Worm (Caenorhabditis elegans): ENCODE results near the gene eas-1.

Gene eas-1

DNA sequence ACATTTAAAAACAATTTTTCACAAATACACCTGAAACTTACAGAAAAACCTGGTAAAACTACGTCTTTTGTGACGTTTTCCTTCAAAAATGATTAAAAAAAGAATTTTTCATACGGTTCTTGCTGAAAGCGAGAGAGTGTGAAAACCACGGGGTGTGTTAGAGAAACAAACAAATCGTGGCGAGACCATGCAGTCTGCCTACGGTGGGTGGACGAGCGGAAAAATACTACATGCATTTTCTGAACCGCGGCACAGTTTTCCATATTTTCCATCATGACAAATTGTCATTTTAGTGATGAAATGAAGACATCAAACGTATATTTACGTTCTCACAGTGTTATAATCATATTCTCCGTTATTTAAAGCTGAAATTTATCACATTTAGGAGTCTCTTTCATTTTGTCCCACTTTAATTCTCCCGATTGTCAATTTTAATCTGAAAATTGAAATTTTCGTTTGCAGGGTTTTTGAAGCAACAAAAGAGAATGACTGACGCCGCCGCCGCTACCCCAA lies 33.8 kb upstream of the eas-1 start, which contains the start of the genes F10G7.9 and tsn-1 (continued):
- TF ChIP-seq egl-27 (tag; optimal IDR thresholded peaks at IDR 0.05) = no peak

DNA sequence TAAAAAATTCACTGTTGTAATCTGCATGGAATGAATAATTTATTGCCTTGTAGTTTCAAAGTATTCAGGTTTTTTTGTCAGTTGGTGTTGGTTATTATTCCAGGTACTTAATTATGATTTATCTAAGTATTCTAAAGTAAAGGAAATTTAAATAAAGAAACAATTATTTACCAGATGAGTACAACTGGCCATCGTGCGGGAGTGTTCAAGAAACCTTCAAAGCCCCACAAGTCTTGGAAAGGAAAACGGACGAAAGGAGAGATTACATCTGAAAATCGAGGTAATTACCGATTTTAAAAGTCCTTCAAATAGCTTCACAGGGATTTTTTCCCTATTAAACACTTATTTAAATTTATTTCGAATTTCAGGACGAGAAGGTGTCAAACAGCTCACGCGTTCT lies 30.1 kb upstream of the eas-1 start, which contains the start of gene tag-151:
tag-151 (plus strand) TSS at position 158 of the 400 bp plus-strand sequence.
- TF ChIP-seq aly-2 (tag; optimal IDR thresholded peaks at IDR 0.05) (peak; percentile 53), zag-1 (tag; optimal IDR thresholded peaks at IDR 0.05) (no peak), nhr-43 (tag; optimal IDR thresholded peaks at IDR 0.05; ENCODE audit: poor library complexity, severe bottlenecking) (peak; percentile 43), mdl-1 (tag; optimal IDR thresholded peaks at IDR 0.05) (no peak), mml-1 (tag; optimal IDR thresholded peaks at IDR 0.05) (no peak), egl-27 (tag; optimal IDR thresholded peaks at IDR 0.05) (no peak), hmg-11 (tag; optimal IDR thresholded peaks at IDR 0.05) (no peak), sea-2 (GFP tag; optimal IDR thresholded peaks at IDR 0.05) (no peak), lsy-12 (tag; optimal IDR thresholded peaks at IDR 0.05) (peak; percentile 64), nfya-1 (tag; optimal IDR thresholded peaks at IDR 0.05; ENCODE audit: insufficient read depth) (no peak), elt-3 (tag; optimal IDR thresholded peaks at IDR 0.05) (no peak), elt-2 (tag; optimal IDR thresholded peaks at IDR 0.05) (peak; percentile 28)

DNA sequence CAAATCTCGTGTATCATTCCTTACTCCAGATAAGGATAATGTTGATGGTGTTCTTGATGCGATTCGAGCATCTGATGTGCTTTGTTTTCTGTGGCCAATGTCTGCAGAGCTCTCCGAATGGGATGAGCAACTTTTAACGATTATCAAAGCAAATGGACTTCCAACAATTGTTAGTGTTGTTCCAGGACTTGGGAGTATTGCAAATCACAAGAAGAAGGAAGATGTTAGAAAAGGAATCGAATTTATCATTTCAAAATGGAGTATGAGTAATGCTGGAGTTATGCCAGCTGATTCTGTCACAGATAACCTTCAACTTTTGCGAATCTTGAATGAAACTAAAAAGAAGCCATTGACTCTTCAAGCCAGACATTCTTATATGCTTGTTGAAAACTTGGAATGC lies 29.4 kb upstream of the eas-1 start:
- TF ChIP-seq nhr-11 (tag; optimal IDR thresholded peaks at IDR 0.05) (no peak), snpc-4 (tag; optimal IDR thresholded peaks at IDR 0.05) (no peak)

DNA sequence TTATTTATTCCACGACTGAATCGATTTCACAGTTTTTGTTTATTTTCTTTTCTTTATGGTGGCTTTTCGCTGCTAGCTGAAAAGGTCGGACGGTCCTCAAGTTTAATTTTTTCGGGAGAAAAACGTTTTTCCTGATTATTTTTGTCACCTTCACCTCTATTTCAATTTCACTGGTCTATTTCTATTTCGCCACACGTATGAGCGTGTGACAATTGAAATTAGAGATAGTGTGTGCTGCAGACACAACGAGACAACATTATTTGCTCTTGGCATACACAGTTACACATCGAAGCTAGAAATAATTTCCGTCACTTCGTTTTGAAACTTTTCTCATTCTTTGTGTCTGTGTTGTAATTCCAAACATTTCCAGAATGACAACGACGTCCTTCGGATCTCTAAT lies 24.5 kb upstream of the eas-1 start, which contains the start of gene F41C3.8:
F41C3.8 (plus strand) TSS at position 371 of the 400 bp plus-strand sequence.
- TF ChIP-seq pqm-1 (tag; optimal IDR thresholded peaks at IDR 0.05) (no peak), mdl-1 (tag; optimal IDR thresholded peaks at IDR 0.05) (no peak), elt-2 (tag; optimal IDR thresholded peaks at IDR 0.05) (peak; percentile 78), pha-4 (tag; optimal IDR thresholded peaks at IDR 0.05) (peak; percentile 56), hmg-11 (tag; optimal IDR thresholded peaks at IDR 0.05) (no peak), aly-2 (tag; optimal IDR thresholded peaks at IDR 0.05) (no peak)

DNA sequence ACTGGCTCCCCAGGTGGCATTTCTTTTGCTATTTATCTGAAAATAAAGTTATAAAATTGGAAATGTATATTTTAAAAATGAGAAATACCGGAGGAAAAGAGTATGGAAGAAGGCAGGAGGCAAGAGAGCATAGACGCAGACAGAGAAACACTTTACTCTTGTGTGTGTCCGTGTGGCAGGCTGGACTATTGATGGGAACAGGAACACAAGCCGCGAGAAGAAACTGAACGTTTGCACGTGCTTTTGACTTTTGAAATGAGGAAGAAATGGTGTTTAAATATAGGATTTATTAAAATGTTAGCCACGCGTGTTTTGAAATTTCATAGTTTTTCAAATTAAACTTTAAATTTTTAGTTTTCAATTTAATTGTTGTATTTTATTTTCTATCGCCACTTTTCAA lies 14.1 kb upstream of the eas-1 start, which contains the start of gene F10G7.10:
F10G7.10 (minus strand) TSS at position 145 of the 400 bp plus-strand sequence.
- TF ChIP-seq nhr-67 (tag; optimal IDR thresholded peaks at IDR 0.05) = no peak
- TF ChIP-seq ZK546.5 (tag; optimal IDR thresholded peaks at IDR 0.05) = no peak
- peak; percentile 49 for TF ChIP-seq elt-2 (tag; optimal IDR thresholded peaks at IDR 0.05)
- TF ChIP-seq pha-4 (tag; optimal IDR thresholded peaks at IDR 0.05) = peak; percentile 52
- TF ChIP-seq elt-3 (tag; optimal IDR thresholded peaks at IDR 0.05) = no peak
- TF ChIP-seq nhr-28 (tag; optimal IDR thresholded peaks at IDR 0.05) = no peak
- peak; percentile 56 for TF ChIP-seq hmg-11 (tag; optimal IDR thresholded peaks at IDR 0.05)
- TF ChIP-seq ceh-16 (tag; optimal IDR thresholded peaks at IDR 0.05) = no peak

DNA sequence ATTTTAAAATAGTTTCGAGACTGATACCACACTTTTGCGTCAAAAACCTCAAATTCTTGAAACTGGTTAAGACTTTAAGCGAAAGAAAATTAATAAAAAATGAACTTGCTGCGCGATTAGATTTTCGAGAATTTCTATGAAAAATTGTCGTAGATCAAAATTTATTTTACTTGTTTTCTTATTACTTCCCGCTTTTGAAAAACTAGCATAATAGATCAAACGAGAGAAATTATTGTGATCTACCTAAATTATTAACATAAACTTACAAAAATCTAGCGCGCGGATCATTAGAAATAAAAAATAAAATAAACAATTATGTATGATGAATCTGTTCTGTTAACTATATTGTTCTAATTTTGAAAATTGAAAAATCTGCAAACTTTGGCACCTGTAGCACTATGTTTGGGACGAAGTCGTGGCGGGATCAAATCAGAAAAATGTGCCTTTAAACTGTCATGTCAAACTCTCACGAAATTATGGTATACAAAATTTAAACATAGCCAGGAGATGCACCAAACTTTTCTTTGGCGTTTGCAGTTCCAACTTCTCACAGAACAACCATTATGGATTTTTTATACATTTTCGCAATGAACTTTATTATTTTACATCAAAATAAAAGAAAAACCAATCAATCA lies 13.3 kb upstream of the eas-1 start:
- TF ChIP-seq nhr-76 (tag; optimal IDR thresholded peaks at IDR 0.05) = no peak
- TF ChIP-seq ztf-4 (tag; optimal IDR thresholded peaks at IDR 0.05) = no peak
- TF ChIP-seq nhr-11 (tag; optimal IDR thresholded peaks at IDR 0.05) = no peak
- peak; percentile 72 for TF ChIP-seq ama-1 (optimal IDR thresholded peaks at IDR 0.05)
- TF ChIP-seq elt-2 (tag; optimal IDR thresholded peaks at IDR 0.05) = peak; percentile 37
- TF ChIP-seq mml-1 (tag; optimal IDR thresholded peaks at IDR 0.05) = no peak
- no peak for TF ChIP-seq ZK546.5 (tag; optimal IDR thresholded peaks at IDR 0.05)
- no peak for TF ChIP-seq egl-5 (tag; optimal IDR thresholded peaks at IDR 0.05)

DNA sequence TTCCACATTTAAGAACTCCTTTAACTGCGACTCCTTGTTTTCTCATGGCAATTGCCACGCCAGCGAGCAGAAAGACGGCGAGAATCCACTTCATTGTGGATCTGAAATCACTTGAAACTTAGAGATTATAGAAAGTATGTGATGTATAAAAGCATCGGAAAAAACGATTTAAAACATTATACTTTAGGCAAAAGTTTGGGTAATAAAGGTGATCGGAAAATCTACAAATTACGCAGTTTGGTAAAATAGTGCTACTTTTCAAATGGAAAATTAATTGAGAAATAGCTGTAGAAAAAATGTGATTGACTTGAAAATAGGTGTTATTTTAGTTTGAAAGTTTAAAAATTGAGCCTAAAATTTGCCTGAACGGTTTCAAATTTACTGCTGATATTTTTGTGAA lies 12.4 kb upstream of the eas-1 start, which contains the start of gene ttr-41:
ttr-41 (minus strand) TSS at position 101 of the 400 bp plus-strand sequence.
- TF ChIP-seq elt-2 (tag; optimal IDR thresholded peaks at IDR 0.05) (no peak), mdl-1 (tag; optimal IDR thresholded peaks at IDR 0.05) (no peak), elt-1 (tag; optimal IDR thresholded peaks at IDR 0.05) (no peak)

DNA sequence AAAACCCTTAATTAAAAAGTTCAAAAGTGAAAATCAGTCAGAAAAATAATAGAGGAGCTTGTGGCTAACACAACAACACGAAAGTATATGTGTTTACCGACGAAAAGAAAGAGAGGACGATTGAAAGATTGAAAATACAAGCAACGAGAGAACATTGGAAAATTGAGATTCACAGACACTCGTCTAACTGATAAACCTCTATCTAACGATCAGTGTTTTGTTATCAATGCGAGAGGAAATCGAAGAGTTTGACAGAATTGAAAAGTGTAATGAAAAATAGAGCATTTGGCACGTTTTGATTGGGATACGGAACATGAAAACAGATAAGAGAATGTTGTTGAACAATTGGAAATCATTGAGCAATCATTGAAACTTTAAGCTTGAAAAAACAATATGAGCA lies 11.5 kb upstream of the eas-1 start:
- TF ChIP-seq skn-1 (tag; optimal IDR thresholded peaks at IDR 0.05) (peak; percentile 23), nfya-1 (tag; optimal IDR thresholded peaks at IDR 0.05; ENCODE audit: insufficient read depth) (peak; percentile 42), lin-15B (tag; optimal IDR thresholded peaks at IDR 0.05) (no peak), pqm-1 (tag; optimal IDR thresholded peaks at IDR 0.05) (peak; percentile 98), jun-1 (tag; optimal IDR thresholded peaks at IDR 0.05) (peak; percentile 70), elt-2 (tag; optimal IDR thresholded peaks at IDR 0.05) (peak; percentile 100), elt-3 (tag; optimal IDR thresholded peaks at IDR 0.05) (peak in 1 of 3 experiments; percentile 37), pha-4 (tag; optimal IDR thresholded peaks at IDR 0.05) (peak; percentile 59), egl-5 (tag; optimal IDR thresholded peaks at IDR 0.05) (peak; percentile 44), ceh-16 (tag; optimal IDR thresholded peaks at IDR 0.05) (no peak), daf-12 (tag; optimal IDR thresholded peaks at IDR 0.05) (no peak)
